Worm (Caenorhabditis elegans) whole organism, L1 larva: ENCODE measurements around the gene hlh-11.

Experiments
- C04F5.9 ChIP-seq: sonication (generic microtip); optimal IDR thresholded peaks from 2 replicates; lab custom pipeline; 2016; ENCODE audit warnings: missing genetic modification characterization, missing compliant biosample characterization
- C16A3.4 ChIP-seq: fragments of 150-350 bp; optimal IDR thresholded peaks from 2 replicates; lab custom pipeline; 2014; ENCODE audit warnings: missing biosample characterization, missing genetic modification characterization
- Y116A8C.19 ChIP-seq: sonication (generic microtip); optimal IDR thresholded peaks from 2 replicates; lab custom pipeline; 2016; ENCODE audit warnings: missing compliant biosample characterization, missing genetic modification characterization, borderline replicate concordance
- aha-1 ChIP-seq: fragments of 150-350 bp; optimal IDR thresholded peaks from 2 replicates; lab custom pipeline; 2014; ENCODE audit warnings: missing biosample characterization, missing genetic modification characterization
- blmp-1 ChIP-seq: fragments of 150-350 bp; optimal IDR thresholded peaks from 2 replicates; lab custom pipeline; 2014; ENCODE audit warnings: missing biosample characterization, missing genetic modification characterization
- ceh-82 ChIP-seq, 3 experiments: fragments of 150-350 bp in 1 of 3; sonication (generic microtip) in 2 of 3; optimal IDR thresholded peaks; 2 replicates each; lab custom pipeline; 2014 to 2017; ENCODE audit warnings: missing biosample characterization in 3 of 3, missing genetic modification characterization in 3 of 3
- ces-1 ChIP-seq: fragments of 150-350 bp; optimal IDR thresholded peaks from 2 replicates; lab custom pipeline; 2014; ENCODE audit warnings: missing biosample characterization, missing genetic modification reagents, missing genetic modification characterization
- dpl-1 ChIP-seq, 3 experiments: fragments of 150-350 bp in 2 of 3; sonication (generic microtip) in 1 of 3; optimal IDR thresholded peaks; 2 replicates each; lab custom pipeline; 2014 to 2017; ENCODE audit warnings: missing biosample characterization in 3 of 3, missing genetic modification characterization in 3 of 3, missing genetic modification reagents in 3 of 3
- dsc-1 ChIP-seq: sonication (generic microtip); optimal IDR thresholded peaks from 2 replicates; lab custom pipeline; 2016; ENCODE audit warnings: mild to moderate bottlenecking, missing genetic modification characterization, missing compliant biosample characterization
- efl-3 ChIP-seq: fragments of 200-800 bp; sonication (Bioruptor generic); optimal IDR thresholded peaks from 2 replicates; lab custom pipeline; 2018; ENCODE audit warnings: mild to moderate bottlenecking, missing genetic modification characterization, missing compliant biosample characterization
- egl-13 ChIP-seq: sonication (generic microtip); optimal IDR thresholded peaks from 2 replicates; lab custom pipeline; 2016; ENCODE audit warnings: missing genotype, missing genetic modification reagents, missing genetic modification characterization, missing compliant biosample characterization
- egl-27 ChIP-seq, 2 experiments: fragments of 150-350 bp in 1 of 2; sonication (generic microtip); optimal IDR thresholded peaks; 3 replicates each; lab custom pipeline; 2017 to 2018; ENCODE audit warnings: missing biosample characterization in 2 of 2, missing genetic modification characterization in 2 of 2, missing genetic modification reagents in 2 of 2
- elt-2 ChIP-seq: sonication (generic microtip); optimal IDR thresholded peaks from 2 replicates; lab custom pipeline; 2016; ENCODE audit warnings: missing genetic modification characterization, mild to moderate bottlenecking, inconsistent platforms, missing compliant biosample characterization, missing genetic modification reagents
- elt-3 ChIP-seq, 6 experiments: fragments of 150-350 bp in 1 of 6; sonication (generic microtip); optimal IDR thresholded peaks; 2 replicates each; lab custom pipeline; 2017 to 2018; ENCODE audit warnings: missing biosample characterization in 6 of 6, missing genetic modification characterization in 6 of 6, inconsistent platforms in 1 of 6
- fkh-10 ChIP-seq: sonication (generic microtip); optimal IDR thresholded peaks from 2 replicates; lab custom pipeline; 2017; ENCODE audit warnings: missing biosample characterization, missing genetic modification reagents, missing genetic modification characterization
- fkh-8 ChIP-seq: sonication (generic microtip); optimal IDR thresholded peaks from 2 replicates; lab custom pipeline; 2016; ENCODE audit warnings: mild to moderate bottlenecking, missing genetic modification characterization, missing compliant biosample characterization
- fos-1 ChIP-seq: fragments of 150-350 bp; optimal IDR thresholded peaks from 2 replicates; lab custom pipeline; 2014; ENCODE audit warnings: missing biosample characterization, missing genetic modification characterization
- grh-1 ChIP-seq: fragments of 200-800 bp; sonication (Bioruptor generic); IDR thresholded peaks from 2 replicates; pipeline ENCODE4 v1.3.6; 2022; ENCODE audit warnings: missing genetic modification reagents, missing genetic modification characterization, missing compliant biosample characterization
- hlh-17 ChIP-seq: fragments of 200-800 bp; sonication (Bioruptor generic); optimal IDR thresholded peaks from 2 replicates; lab custom pipeline; 2018; ENCODE audit warnings: missing genetic modification characterization, mild to moderate bottlenecking, missing compliant biosample characterization, moderate library complexity, borderline replicate concordance
- hlh-4 ChIP-seq: sonication (generic microtip); optimal IDR thresholded peaks from 2 replicates; lab custom pipeline; 2016; ENCODE audit warnings: mild to moderate bottlenecking, missing genetic modification characterization, missing compliant biosample characterization
- irx-1 ChIP-seq: sonication (generic microtip); optimal IDR thresholded peaks from 2 replicates; lab custom pipeline; 2016; ENCODE audit warnings: missing genetic modification characterization, missing compliant biosample characterization
- isw-1 ChIP-seq: fragments of 200-800 bp; sonication (Bioruptor generic); IDR thresholded peaks from 2 replicates; pipeline ENCODE4 v1.3.6; 2022; ENCODE audit warnings: missing genetic modification characterization, missing compliant biosample characterization
- lin-14 ChIP-seq: fragments of 200-800 bp; sonication (Bioruptor generic); optimal IDR thresholded peaks from 2 replicates; lab custom pipeline; 2018; ENCODE audit warnings: mild to moderate bottlenecking, missing genetic modification characterization, moderate library complexity, missing compliant biosample characterization
- lin-35 ChIP-seq, 2 experiments: fragments of 150-350 bp; optimal IDR thresholded peaks; 2 replicates each; lab custom pipeline; 2014; ENCODE audit warnings: missing biosample characterization in 2 of 2, missing genetic modification characterization in 2 of 2, missing genetic modification reagents in 2 of 2
- lir-3 ChIP-seq: sonication (generic microtip); optimal IDR thresholded peaks from 2 replicates; lab custom pipeline; 2016; ENCODE audit warnings: mild to moderate bottlenecking, missing genetic modification characterization, moderate library complexity, missing compliant biosample characterization; ENCODE audit not compliant: poor library complexity
- lsy-2 ChIP-seq, 2 experiments: fragments of 150-350 bp; optimal IDR thresholded peaks; 2 replicates each; lab custom pipeline; 2014; ENCODE audit warnings: missing biosample characterization in 2 of 2, missing genetic modification characterization in 2 of 2
- mab-9 ChIP-seq: fragments of 200-800 bp; sonication (Bioruptor generic); IDR thresholded peaks from 2 replicates; pipeline ENCODE4 v1.3.6; 2022; ENCODE audit warnings: missing genetic modification reagents, missing genetic modification characterization, missing compliant biosample characterization
- mdl-1 ChIP-seq, 2 experiments: fragments of 150-350 bp; optimal IDR thresholded peaks; 2 replicates each; lab custom pipeline; 2014 to 2017; ENCODE audit warnings: missing biosample characterization in 2 of 2, missing genetic modification characterization in 2 of 2, inconsistent platforms in 1 of 2
- mef-2 ChIP-seq: fragments of 150-350 bp; optimal IDR thresholded peaks from 2 replicates; lab custom pipeline; 2014; ENCODE audit warnings: missing biosample characterization, missing genetic modification characterization
- mep-1 ChIP-seq: fragments of 150-350 bp; optimal IDR thresholded peaks from 2 replicates; lab custom pipeline; 2014; ENCODE audit warnings: missing biosample characterization, missing genetic modification characterization
- nhr-12 ChIP-seq: sonication (generic microtip); optimal IDR thresholded peaks from 2 replicates; lab custom pipeline; 2017; ENCODE audit warnings: missing biosample characterization, missing genetic modification characterization
- nhr-19 ChIP-seq: fragments of 200-800 bp; sonication (Bioruptor generic); conservative IDR thresholded peaks from 2 replicates; pipeline ENCODE4 v1.3.6; 2022; ENCODE audit warnings: missing genetic modification characterization, missing compliant biosample characterization
- nhr-237 ChIP-seq: fragments of 150-350 bp; optimal IDR thresholded peaks from 2 replicates; lab custom pipeline; 2014; ENCODE audit warnings: missing biosample characterization, missing genetic modification characterization
- nhr-28 ChIP-seq: fragments of 150-350 bp; optimal IDR thresholded peaks from 2 replicates; lab custom pipeline; 2014; ENCODE audit warnings: missing biosample characterization, missing genetic modification characterization
- nhr-47 ChIP-seq: sonication (generic microtip); optimal IDR thresholded peaks from 2 replicates; lab custom pipeline; 2016; ENCODE audit warnings: mild to moderate bottlenecking, missing genetic modification characterization, moderate library complexity, missing compliant biosample characterization
- nhr-71 ChIP-seq: sonication (generic microtip); optimal IDR thresholded peaks from 2 replicates; lab custom pipeline; 2016; ENCODE audit warnings: mild to moderate bottlenecking, missing genetic modification characterization, moderate library complexity, missing compliant biosample characterization
- nhr-77 ChIP-seq: fragments of 150-350 bp; optimal IDR thresholded peaks from 2 replicates; lab custom pipeline; 2014; ENCODE audit warnings: missing biosample characterization, missing genetic modification characterization
- nhr-84 ChIP-seq: sonication (generic microtip); optimal IDR thresholded peaks from 2 replicates; lab custom pipeline; 2017; ENCODE audit warnings: missing biosample characterization, missing genetic modification characterization
- nhr-85 ChIP-seq: sonication (generic microtip); peaks from one replicate; lab custom pipeline; 2016; ENCODE audit warnings: missing genetic modification characterization, inconsistent platforms, missing compliant biosample characterization
- nhr-90 ChIP-seq: sonication (generic microtip); optimal IDR thresholded peaks from 2 replicates; lab custom pipeline; 2016; ENCODE audit warnings: mild to moderate bottlenecking, missing genetic modification characterization, missing compliant biosample characterization; ENCODE audit not compliant: poor library complexity
- pag-3 ChIP-seq: sonication (generic microtip); optimal IDR thresholded peaks from 2 replicates; lab custom pipeline; 2017; ENCODE audit warnings: missing genetic modification characterization, mild to moderate bottlenecking, missing compliant biosample characterization, antibody characterized with exemption, borderline replicate concordance; ENCODE audit not compliant: insufficient read depth
- rnt-1 ChIP-seq: sonication (generic microtip); optimal IDR thresholded peaks from 2 replicates; lab custom pipeline; 2016; ENCODE audit warnings: mild to moderate bottlenecking, missing genetic modification characterization, moderate library complexity, missing compliant biosample characterization
- snpc-4 ChIP-seq: fragments of 150-350 bp; optimal IDR thresholded peaks from 2 replicates; lab custom pipeline; 2014; ENCODE audit warnings: missing biosample characterization, missing genetic modification characterization
- snu-23 ChIP-seq: sonication (generic microtip); optimal IDR thresholded peaks from 2 replicates; lab custom pipeline; 2016; ENCODE audit warnings: missing genetic modification characterization, missing compliant biosample characterization
- swsn-7 ChIP-seq: sonication (generic microtip); optimal IDR thresholded peaks from 2 replicates; lab custom pipeline; 2016; ENCODE audit warnings: missing genetic modification characterization, missing compliant biosample characterization
- tbx-2 ChIP-seq: sonication (generic microtip); optimal IDR thresholded peaks from 2 replicates; lab custom pipeline; 2016; ENCODE audit warnings: missing genetic modification characterization, missing compliant biosample characterization
- unc-62 ChIP-seq: fragments of 150-350 bp; optimal IDR thresholded peaks from 2 replicates; lab custom pipeline; 2014; ENCODE audit warnings: missing biosample characterization, missing genetic modification reagents, missing genetic modification characterization
- unc-98 ChIP-seq: fragments of 200-800 bp; sonication (Bioruptor generic); IDR thresholded peaks from 2 replicates; pipeline ENCODE4 v1.3.6; 2022; ENCODE audit warnings: missing genetic modification characterization, missing compliant biosample characterization
- xbp-1 ChIP-seq: sonication (generic microtip); optimal IDR thresholded peaks from 2 replicates; lab custom pipeline; 2016; ENCODE audit warnings: missing genetic modification characterization, missing compliant biosample characterization
- ztf-11 ChIP-seq, 2 experiments: sonication (generic microtip); optimal IDR thresholded peaks; 2 replicates each; lab custom pipeline; 2016 to 2017; ENCODE audit warnings: missing genetic modification characterization in 2 of 2, missing biosample characterization in 1 of 2, missing compliant biosample characterization in 1 of 2
- ztf-4 ChIP-seq: fragments of 150-350 bp; optimal IDR thresholded peaks from 2 replicates; lab custom pipeline; 2014; ENCODE audit warnings: missing biosample characterization, missing genetic modification characterization

Gene hlh-11

DNA sequence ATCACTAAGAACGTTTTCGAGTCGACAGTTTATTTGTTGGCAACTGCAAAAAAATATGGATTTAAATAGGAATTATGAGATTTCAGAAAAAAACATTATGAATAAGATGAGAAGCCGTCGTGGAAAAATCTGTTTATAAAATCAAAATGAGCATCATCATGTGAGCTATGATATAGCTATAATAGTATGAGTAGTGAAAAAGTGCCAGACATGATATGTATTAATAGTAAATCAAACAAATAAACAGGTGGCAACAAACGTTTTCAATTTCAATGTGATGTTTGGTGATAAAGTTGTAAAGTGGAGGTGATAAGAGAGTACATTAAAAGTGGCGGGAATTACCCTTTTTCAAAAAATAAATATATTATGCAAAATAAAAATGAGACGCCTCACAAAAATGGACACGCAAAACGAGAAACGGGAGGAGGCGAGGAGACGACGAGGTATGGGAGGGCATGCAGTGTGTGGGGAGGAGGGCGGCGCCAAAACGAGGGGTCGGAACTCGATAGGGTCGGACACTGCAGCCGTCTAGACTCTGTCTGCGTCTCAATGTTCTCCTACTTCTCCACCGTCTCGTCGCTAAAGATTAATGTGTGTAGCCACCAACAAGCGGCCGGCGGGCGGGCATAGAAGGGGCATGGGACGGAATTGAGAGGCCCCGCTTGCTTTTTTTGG lies 48.2 kb downstream of the hlh-11 start, which contains the start of gene C07A9.9:
TSS of gene C07A9.9 (minus strand) at position 51 of the 675 bp plus-strand sequence.
- TF ChIP-seq nhr-71 (tag; lab: Kevin White, UChicago) (peak; percentile 83), C16A3.4 (tag; lab: Kevin White, UChicago) (peak; percentile 42), mab-9 (GFP tag; lab: Robert Waterston, UW) (peak; percentile 51; the same call in 1 of the 2 replicates), nhr-12 (tag; lab: Kevin White, UChicago) (no peak), hlh-4 (no peak), lsy-2 (tag; optimal IDR thresholded peaks at IDR 0.05; lab: Kevin White, UChicago) (peak; percentile 44 to 67), unc-62 (GFP tag; lab: Kevin White, UChicago) (no peak), tbx-2 (tag; lab: Kevin White, UChicago) (peak; percentile 62), swsn-7 (tag; lab: Kevin White, UChicago) (peak; percentile 67), mdl-1 (tag; optimal IDR thresholded peaks at IDR 0.05; lab: Kevin White, UChicago) (peak; percentile 36 to 61), nhr-47 (tag; lab: Kevin White, UChicago) (peak; percentile 73), ztf-11 (tag; optimal IDR thresholded peaks at IDR 0.05; lab: Kevin White, UChicago) (peak in 1 of 2 experiments; percentile 50), lir-3 (tag; lab: Kevin White, UChicago) (peak; percentile 15), xbp-1 (tag; lab: Kevin White, UChicago) (peak; percentile 23), lin-35 (GFP tag; optimal IDR thresholded peaks at IDR 0.05; lab: Kevin White, UChicago) (peak; percentile 53 to 56), nhr-84 (no peak), elt-2 (tag; lab: Kevin White, UChicago) (peak; percentile 74), ceh-82 (tag; optimal IDR thresholded peaks at IDR 0.05; lab: Kevin White, UChicago) (peak; percentile 6 to 84 (median 31)), dpl-1 (GFP tag; optimal IDR thresholded peaks at IDR 0.05; lab: Kevin White, UChicago) (peak in 2 of 3 experiments; percentile 13 to 51), fos-1 (tag; lab: Kevin White, UChicago) (peak; percentile 57), efl-3 (GFP tag; lab: Kevin White, UChicago) (peak; percentile 6), egl-27 (tag; optimal IDR thresholded peaks at IDR 0.05; lab: Kevin White, UChicago) (peak in 1 of 2 experiments; percentile 33), snu-23 (GFP tag; lab: Kevin White, UChicago) (peak; percentile 65), pag-3 (no peak), fkh-8 (tag; lab: Kevin White, UChicago) (peak; percentile 84), ztf-4 (tag; lab: Kevin White, UChicago) (peak; percentile 56), nhr-77 (tag; lab: Kevin White, UChicago) (peak; percentile 69), rnt-1 (tag; lab: Kevin White, UChicago) (peak; percentile 57), nhr-237 (no peak), fkh-10 (peak; percentile 26), nhr-85 (tag; lab: Kevin White, UChicago) (peak; percentile 86), mep-1 (tag; lab: Kevin White, UChicago) (peak; percentile 31), mef-2 (tag; lab: Kevin White, UChicago) (no peak), Y116A8C.19 (tag; lab: Kevin White, UChicago) (no peak), nhr-28 (tag; lab: Kevin White, UChicago) (no peak), nhr-90 (tag; lab: Kevin White, UChicago) (peak; percentile 51), elt-3 (tag; optimal IDR thresholded peaks at IDR 0.05; lab: Kevin White, UChicago) (peak in 2 of 6 experiments; percentile 8 to 31), C04F5.9 (tag; lab: Kevin White, UChicago) (peak; percentile 45), snpc-4 (tag; lab: Kevin White, UChicago) (peak; percentile 64), unc-98 (no peak), ces-1 (GFP tag; lab: Kevin White, UChicago) (no peak), egl-13 (tag; lab: Kevin White, UChicago) (peak; percentile 60), aha-1 (tag; lab: Kevin White, UChicago) (no peak), lin-14 (GFP tag; lab: Kevin White, UChicago) (peak; percentile 96), irx-1 (tag; lab: Kevin White, UChicago) (peak; percentile 50), nhr-19 (GFP tag; lab: Robert Waterston, UW) (peak; percentile 68), dsc-1 (tag; lab: Kevin White, UChicago) (peak; percentile 53), grh-1 (GFP tag; lab: Robert Waterston, UW) (no peak), blmp-1 (tag; lab: Kevin White, UChicago) (peak; percentile 41), isw-1 (GFP tag; lab: Robert Waterston, UW) (peak; percentile 44), hlh-17 (no peak)
